Worm (Caenorhabditis elegans): ENCODE data around the gene ZK1010.5.

Gene ZK1010.5

ce11 chrIII:12978473-12979174, 8.7 kb downstream of the ZK1010.5 start, which contains the start of the genes ubq-2 and frg-1 (continued):
- TF ChIP-seq aha-1 (tag) (peak; percentile 54), nhr-28 (tag; optimal IDR thresholded peaks at IDR 0.05) (peak; percentile 57), F49E8.2 (tag; optimal IDR thresholded peaks at IDR 0.05; ENCODE audit: borderline replicate concordance) (peak; percentile 76), dmd-9 (GFP tag; IDR thresholded peaks at IDR 0.05) (no peak), rbr-2 (tag; optimal IDR thresholded peaks at IDR 0.05) (peak; percentile 79), egl-27 (tag; optimal IDR thresholded peaks at IDR 0.05) (no peak), duxl-1 (tag; optimal IDR thresholded peaks at IDR 0.05; ENCODE audit: poor library complexity) (peak; percentile 58), ZK546.5 (tag; optimal IDR thresholded peaks at IDR 0.05) (peak in 1 of 2 experiments; percentile 19), mxl-2 (GFP tag; conservative IDR thresholded peaks at IDR 0.05) (no peak), hlh-11 (tag; optimal IDR thresholded peaks at IDR 0.05) (peak; percentile 77), ceh-32 (tag; optimal IDR thresholded peaks at IDR 0.05; ENCODE audit: poor library complexity) (no peak), F44E2.7 (GFP tag; IDR thresholded peaks at IDR 0.05) (no peak), T26A8.4 (GFP tag; IDR thresholded peaks at IDR 0.05) (peak; percentile 77), jun-1 (tag; optimal IDR thresholded peaks at IDR 0.05) (no peak), ceh-44 (GFP tag; IDR thresholded peaks at IDR 0.05) (0 out of 2 replicates have a peak, but pooled peaks have one; percentile 37), Y75B8A.6 (GFP tag; IDR thresholded peaks at IDR 0.05) (no peak), Y105C5A.15 (GFP tag; IDR thresholded peaks at IDR 0.05) (no peak), unc-130 (GFP tag; optimal IDR thresholded peaks at IDR 0.05) (peak; percentile 43), ztf-11 (tag; optimal IDR thresholded peaks at IDR 0.05) (no peak), sdz-12 (GFP tag; optimal IDR thresholded peaks at IDR 0.05) (no peak), daf-12 (tag; optimal IDR thresholded peaks at IDR 0.05) (no peak), daf-19 (GFP tag; conservative IDR thresholded peaks at IDR 0.05) (no peak), cey-2 (tag; optimal IDR thresholded peaks at IDR 0.05; ENCODE audit: borderline replicate concordance, insufficient read depth) (no peak), hif-1 (tag; optimal IDR thresholded peaks at IDR 0.05) (peak in 1 of 2 experiments; percentile 64), zip-2 (tag; optimal IDR thresholded peaks at IDR 0.05) (peak; percentile 2), mep-1 (tag; optimal IDR thresholded peaks at IDR 0.05) (peak; percentile 96), mes-2 (tag; optimal IDR thresholded peaks at IDR 0.05; ENCODE audit: poor library complexity, severe bottlenecking) (peak; percentile 93), lsy-2 (tag; optimal IDR thresholded peaks at IDR 0.05) (peak; percentile 99 to 100), fos-1 (tag; optimal IDR thresholded peaks at IDR 0.05) (no peak), attf-4 (tag; optimal IDR thresholded peaks at IDR 0.05) (no peak), pha-4 (GFP tag; IDR thresholded peaks at IDR 0.05) (peak; percentile 64; the same call in 1 of the 2 replicates), pha-4 (tag; optimal IDR thresholded peaks at IDR 0.05) (no peak), php-3 (GFP tag; IDR thresholded peaks at IDR 0.05) (no peak), Y5F2A.4 (GFP tag; optimal IDR thresholded peaks at IDR 0.05) (no peak), lim-7 (GFP tag; IDR thresholded peaks at IDR 0.05) (no peak), daf-8 (GFP tag; IDR thresholded peaks at IDR 0.05) (no peak), skn-1 (tag; optimal IDR thresholded peaks at IDR 0.05) (no peak), ztf-7 (tag; optimal IDR thresholded peaks at IDR 0.05) (peak; percentile 79), ceh-62 (tag; optimal IDR thresholded peaks at IDR 0.05) (no peak), dmd-6 (GFP tag; IDR thresholded peaks at IDR 0.05) (peak; percentile 67), ceh-28 (tag; optimal IDR thresholded peaks at IDR 0.05) (no peak), unc-62 (GFP tag; optimal IDR thresholded peaks at IDR 0.05 in 1 of 2) (peak in 1 of 2 experiments; percentile 57), unc-62 (tag; optimal IDR thresholded peaks at IDR 0.05) (no peak), nhr-76 (tag; optimal IDR thresholded peaks at IDR 0.05) (no peak), lin-29 (GFP tag; IDR thresholded peaks at IDR 0.05) (no peak), ceh-82 (tag; optimal IDR thresholded peaks at IDR 0.05) (no peak), egl-43 (GFP tag; IDR thresholded peaks at IDR 0.05) (peak; percentile 51; the same call in 1 of the 2 replicates), mxl-3 (GFP tag; optimal IDR thresholded peaks at IDR 0.05) (no peak), fkh-10 (GFP tag; optimal IDR thresholded peaks at IDR 0.05) (no peak), ZK337.2 (GFP tag; IDR thresholded peaks at IDR 0.05) (no peak), aly-2 (tag; optimal IDR thresholded peaks at IDR 0.05) (no peak)
